Worm (Caenorhabditis elegans) whole organism, midembryonic: ENCODE data around the gene srd-17.

ENCODE experiments used
- flt-1 ChIP-seq: fragments of 200-800 bp; sonication (Bioruptor generic); IDR thresholded peaks from 2 replicates; pipeline ENCODE4 v1.3.6; 2022; ENCODE audit warnings: missing genetic modification characterization, missing compliant biosample characterization
- klf-2 ChIP-seq: fragments of 200-800 bp; sonication (Bioruptor generic); conservative IDR thresholded peaks from 2 replicates; pipeline ENCODE4 v1.3.6; 2022; ENCODE audit warnings: missing genetic modification reagents, missing genetic modification characterization, missing compliant biosample characterization

- TF ChIP-seq flt-1 (GFP tag; lab: Robert Waterston, UW) = no peak
- TF ChIP-seq klf-2 = no peak
Observed at ce11 chrV:13394968-13395367, 37.5 kb downstream of the srd-17 start.
